Worm (Caenorhabditis elegans) whole organism, L4/young adult: ENCODE data around the gene dhc-4.

Source experiments
- W03F9.2 ChIP-seq: fragments of 150-350 bp; optimal IDR thresholded peaks from 2 replicates; lab custom pipeline; 2014; ENCODE audit warnings: missing biosample characterization, missing genetic modification characterization
- dao-5 ChIP-seq: sonication (generic microtip); optimal IDR thresholded peaks from 2 replicates; lab custom pipeline; 2016; ENCODE audit warnings: missing genotype, missing genetic modification characterization, moderate library complexity, missing compliant biosample characterization
- him-1 ChIP-seq: sonication (generic microtip); optimal IDR thresholded peaks from 2 replicates; lab custom pipeline; 2016; ENCODE audit warnings: missing genotype, missing genetic modification reagents, missing genetic modification characterization, missing compliant biosample characterization

DNA sequence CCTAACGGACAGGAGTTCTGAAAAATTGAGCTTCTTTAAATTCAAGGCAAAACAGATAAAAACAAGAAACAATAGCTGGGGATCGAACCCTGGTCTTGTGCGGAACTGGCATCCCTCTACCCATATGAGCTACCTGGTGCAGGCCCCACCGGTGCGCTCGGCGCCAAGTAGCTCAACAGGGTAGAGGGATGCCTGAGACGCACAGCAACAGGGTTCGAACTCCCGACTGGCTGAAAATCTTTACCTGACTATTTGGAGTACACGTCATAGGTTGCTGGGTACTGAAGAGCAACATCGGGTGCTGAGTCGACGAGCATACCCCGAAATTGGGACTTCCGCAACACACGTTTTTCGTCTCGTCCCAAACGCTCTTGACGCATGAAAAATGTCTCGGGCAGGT lies 6.8 kb upstream of the dhc-4 start:
- TF ChIP-seq W03F9.2 (tag; lab: Kevin White, UChicago) = no peak
- no peak for TF ChIP-seq him-1 (tag; lab: Kevin White, UChicago)
- no peak for TF ChIP-seq dao-5 (tag; lab: Kevin White, UChicago)
